Worm (Caenorhabditis elegans): ENCODE data around the gene C15F1.5.

C15F1.5 gene

ce11 chrII:6974011-6974410 lies 3.6 kb upstream of the C15F1.5 start (continued):
- TF ChIP-seq lin-14 (GFP tag; optimal IDR thresholded peaks at IDR 0.05) (peak; percentile 7), sptf-1 (tag; optimal IDR thresholded peaks at IDR 0.05) (no peak), dpl-1 (GFP tag; optimal IDR thresholded peaks at IDR 0.05) (peak; percentile 90 to 95 (median 94)), lsy-2 (tag; optimal IDR thresholded peaks at IDR 0.05) (peak; percentile 71 to 84), nhr-90 (tag; optimal IDR thresholded peaks at IDR 0.05; ENCODE audit: poor library complexity) (no peak), mab-9 (GFP tag; IDR thresholded peaks at IDR 0.05) (no peak), nhr-12 (tag; optimal IDR thresholded peaks at IDR 0.05) (no peak), grh-1 (GFP tag; IDR thresholded peaks at IDR 0.05) (no peak), ceh-63 (GFP tag; optimal IDR thresholded peaks at IDR 0.05) (no peak), unc-86 (tag; optimal IDR thresholded peaks at IDR 0.05) (peak; percentile 28), fos-1 (tag; optimal IDR thresholded peaks at IDR 0.05) (no peak), elt-2 (tag; optimal IDR thresholded peaks at IDR 0.05) (no peak), lir-3 (tag; optimal IDR thresholded peaks at IDR 0.05; ENCODE audit: poor library complexity) (no peak), snu-23 (GFP tag; optimal IDR thresholded peaks at IDR 0.05) (peak; percentile 63), jun-1 (tag; optimal IDR thresholded peaks at IDR 0.05) (no peak), efl-3 (GFP tag; optimal IDR thresholded peaks at IDR 0.05) (no peak), hlh-17 (GFP tag; optimal IDR thresholded peaks at IDR 0.05; ENCODE audit: borderline replicate concordance) (no peak), nhr-237 (tag; optimal IDR thresholded peaks at IDR 0.05) (no peak), skn-1 (tag; optimal IDR thresholded peaks at IDR 0.05) (peak; percentile 53), zip-4 (GFP tag; optimal IDR thresholded peaks at IDR 0.05) (no peak), mef-2 (tag; optimal IDR thresholded peaks at IDR 0.05) (no peak), fkh-4 (tag; optimal IDR thresholded peaks at IDR 0.05; ENCODE audit: borderline replicate concordance) (no peak), nhr-85 (tag) (peak; percentile 41), efl-1 (optimal IDR thresholded peaks at IDR 0.05) (peak; percentile 79 to 95), efl-1 (GFP tag; optimal IDR thresholded peaks at IDR 0.05 in 1 of 2) (peak; percentile 95 to 99), aly-2 (tag; optimal IDR thresholded peaks at IDR 0.05) (no peak), hlh-4 (tag; optimal IDR thresholded peaks at IDR 0.05) (no peak), ztf-11 (tag; optimal IDR thresholded peaks at IDR 0.05) (no peak), ceh-90 (tag; optimal IDR thresholded peaks at IDR 0.05) (no peak), tlp-1 (tag; optimal IDR thresholded peaks at IDR 0.05) (no peak), swsn-7 (tag; optimal IDR thresholded peaks at IDR 0.05) (peak; percentile 44), ets-5 (GFP tag; IDR thresholded peaks at IDR 0.05) (no peak), nhr-77 (tag; optimal IDR thresholded peaks at IDR 0.05) (no peak), ceh-8 (GFP tag; optimal IDR thresholded peaks at IDR 0.05) (no peak), sox-4 (tag; optimal IDR thresholded peaks at IDR 0.05) (no peak), zag-1 (tag; optimal IDR thresholded peaks at IDR 0.05) (no peak), isw-1 (GFP tag; IDR thresholded peaks at IDR 0.05) (peak; percentile 52), pax-3 (tag; optimal IDR thresholded peaks at IDR 0.05) (no peak), nhr-28 (tag; optimal IDR thresholded peaks at IDR 0.05) (no peak), C34B4.2 (tag; optimal IDR thresholded peaks at IDR 0.05) (no peak), nhr-84 (tag; optimal IDR thresholded peaks at IDR 0.05) (no peak), pag-3 (tag; optimal IDR thresholded peaks at IDR 0.05; ENCODE audit: borderline replicate concordance, insufficient read depth) (no peak), vab-15 (tag; optimal IDR thresholded peaks at IDR 0.05) (no peak), hpl-2 (GFP tag; optimal IDR thresholded peaks at IDR 0.05) (no peak), nhr-71 (tag; optimal IDR thresholded peaks at IDR 0.05) (peak; percentile 66)

All from whole organism, L1 larva.